Worm (Caenorhabditis elegans) whole organism, L3 larva: Measurements from ENCODE around the gene F53B1.3.

Source experiments
- ZK546.5 ChIP-seq: sonication (generic microtip); optimal IDR thresholded peaks from 2 replicates; lab custom pipeline; 2017; ENCODE audit warnings: missing biosample characterization, missing genetic modification characterization
- aly-2 ChIP-seq: fragments of 150-350 bp; optimal IDR thresholded peaks from 2 replicates; lab custom pipeline; 2014; ENCODE audit warnings: missing biosample characterization, missing genetic modification characterization
- ama-1 ChIP-seq: fragments of 150-350 bp; optimal IDR thresholded peaks from 2 replicates; lab custom pipeline; 2018
- ceh-16 ChIP-seq: sonication (generic microtip); optimal IDR thresholded peaks from 2 replicates; lab custom pipeline; 2017; ENCODE audit warnings: missing biosample characterization, missing genetic modification characterization
- ceh-28 ChIP-seq: fragments of 150-350 bp; optimal IDR thresholded peaks from 2 replicates; lab custom pipeline; 2014; ENCODE audit warnings: missing biosample characterization, missing genetic modification reagents, missing genetic modification characterization
- ceh-82 ChIP-seq: fragments of 150-350 bp; optimal IDR thresholded peaks from 2 replicates; lab custom pipeline; 2014; ENCODE audit warnings: missing biosample characterization, missing genetic modification characterization
- ceh-9 ChIP-seq: sonication (generic microtip); optimal IDR thresholded peaks from 2 replicates; lab custom pipeline; 2018; ENCODE audit warnings: missing biosample characterization, missing genetic modification characterization
- egl-27 ChIP-seq: sonication (generic microtip); optimal IDR thresholded peaks from 4 replicates; lab custom pipeline; 2017; ENCODE audit warnings: missing biosample characterization, missing genetic modification reagents, missing genetic modification characterization
- egl-5 ChIP-seq: fragments of 150-350 bp; optimal IDR thresholded peaks from 2 replicates; lab custom pipeline; 2017; ENCODE audit warnings: missing biosample characterization, missing genetic modification reagents, missing genetic modification characterization, inconsistent platforms
- elt-2 ChIP-seq: sonication (generic microtip); optimal IDR thresholded peaks from 2 replicates; lab custom pipeline; 2016; ENCODE audit warnings: missing genetic modification reagents, mild to moderate bottlenecking, missing genetic modification characterization, missing compliant biosample characterization
- eor-1 ChIP-seq, 2 experiments: fragments of 150-350 bp; optimal IDR thresholded peaks; 2 replicates each; lab custom pipeline; 2014 to 2018; ENCODE audit warnings: missing biosample characterization in 2 of 2, missing genetic modification characterization in 2 of 2
- fkh-10 ChIP-seq: sonication (generic microtip); optimal IDR thresholded peaks from 2 replicates; lab custom pipeline; 2017; ENCODE audit warnings: missing biosample characterization, missing genetic modification reagents, missing genetic modification characterization
- fos-1 ChIP-seq: fragments of 150-350 bp; optimal IDR thresholded peaks from 2 replicates; lab custom pipeline; 2014; ENCODE audit warnings: missing biosample characterization, missing genetic modification characterization
- hmg-11 ChIP-seq: sonication (generic microtip); optimal IDR thresholded peaks from 2 replicates; lab custom pipeline; 2016; ENCODE audit warnings: missing genetic modification characterization, missing compliant biosample characterization
- jun-1 ChIP-seq: fragments of 150-350 bp; optimal IDR thresholded peaks from 2 replicates; lab custom pipeline; 2014; ENCODE audit warnings: missing biosample characterization, missing genetic modification reagents, missing genetic modification characterization
- lin-15B ChIP-seq: fragments of 150-350 bp; optimal IDR thresholded peaks from 2 replicates; lab custom pipeline; 2014; ENCODE audit warnings: missing biosample characterization, missing genetic modification characterization
- lin-39 ChIP-seq: fragments of 150-350 bp; optimal IDR thresholded peaks from 2 replicates; lab custom pipeline; 2018; ENCODE audit warnings: missing biosample characterization, missing genetic modification reagents, missing genetic modification characterization
- lsy-12 ChIP-seq: sonication (generic microtip); optimal IDR thresholded peaks from 2 replicates; lab custom pipeline; 2016; ENCODE audit warnings: mild to moderate bottlenecking, missing genetic modification characterization, missing compliant biosample characterization
- mdl-1 ChIP-seq: fragments of 150-350 bp; optimal IDR thresholded peaks from 2 replicates; lab custom pipeline; 2014; ENCODE audit warnings: missing biosample characterization, missing genetic modification characterization
- mml-1 ChIP-seq: fragments of 150-350 bp; sonication (generic microtip); optimal IDR thresholded peaks from 3 replicates; lab custom pipeline; 2014; ENCODE audit warnings: missing biosample characterization, missing genetic modification characterization
- nfya-1 ChIP-seq: sonication (generic microtip); optimal IDR thresholded peaks from 2 replicates; lab custom pipeline; 2017; ENCODE audit warnings: missing genetic modification characterization, mild to moderate bottlenecking, missing compliant biosample characterization, antibody characterized with exemption, moderate library complexity; ENCODE audit not compliant: insufficient read depth
- nhr-12 ChIP-seq: fragments of 150-350 bp; optimal IDR thresholded peaks from 2 replicates; lab custom pipeline; 2014; ENCODE audit warnings: missing biosample characterization, missing genetic modification characterization
- nhr-23 ChIP-seq: fragments of 150-350 bp; optimal IDR thresholded peaks from 2 replicates; lab custom pipeline; 2014; ENCODE audit warnings: missing biosample characterization, missing genetic modification reagents, missing genetic modification characterization
- nhr-237 ChIP-seq: fragments of 150-350 bp; optimal IDR thresholded peaks from 2 replicates; lab custom pipeline; 2014; ENCODE audit warnings: missing biosample characterization, missing genetic modification characterization
- nhr-25 ChIP-seq: sonication (generic microtip); optimal IDR thresholded peaks from 2 replicates; lab custom pipeline; 2017; ENCODE audit warnings: missing biosample characterization, missing genetic modification characterization
- nhr-28 ChIP-seq: fragments of 150-350 bp; optimal IDR thresholded peaks from 2 replicates; lab custom pipeline; 2014; ENCODE audit warnings: missing biosample characterization, missing genetic modification characterization
- nhr-67 ChIP-seq: fragments of 150-350 bp; optimal IDR thresholded peaks from 2 replicates; lab custom pipeline; 2014; ENCODE audit warnings: missing biosample characterization, missing genetic modification characterization
- nhr-77 ChIP-seq: fragments of 150-350 bp; optimal IDR thresholded peaks from 2 replicates; lab custom pipeline; 2014; ENCODE audit warnings: missing biosample characterization, missing genetic modification characterization
- pha-4 ChIP-seq: fragments of 150-350 bp; optimal IDR thresholded peaks from 2 replicates; lab custom pipeline; 2014; ENCODE audit warnings: missing biosample characterization, missing genetic modification reagents, missing genetic modification characterization
- pqm-1 ChIP-seq: fragments of 150-350 bp; optimal IDR thresholded peaks from 2 replicates; lab custom pipeline; 2017; ENCODE audit warnings: missing biosample characterization, missing genetic modification characterization, inconsistent platforms
- sea-2 ChIP-seq: fragments of 150-350 bp; sonication (generic microtip); optimal IDR thresholded peaks from 4 replicates; lab custom pipeline; 2014; ENCODE audit warnings: missing biosample characterization, missing genetic modification reagents, missing genetic modification characterization
- skn-1 ChIP-seq: fragments of 150-350 bp; optimal IDR thresholded peaks from 2 replicates; lab custom pipeline; 2014; ENCODE audit warnings: missing biosample characterization, missing genetic modification characterization
- snpc-4 ChIP-seq: fragments of 150-350 bp; optimal IDR thresholded peaks from 2 replicates; lab custom pipeline; 2014; ENCODE audit warnings: missing biosample characterization, missing genetic modification characterization
- tbx-2 ChIP-seq: sonication (generic microtip); optimal IDR thresholded peaks from 2 replicates; lab custom pipeline; 2016; ENCODE audit warnings: mild to moderate bottlenecking, missing genetic modification characterization, missing compliant biosample characterization
- unc-39 ChIP-seq: sonication (generic microtip); optimal IDR thresholded peaks from 4 replicates; lab custom pipeline; 2017; ENCODE audit warnings: missing biosample characterization, missing genetic modification characterization
- unc-62 ChIP-seq: fragments of 150-350 bp; sonication (generic microtip); optimal IDR thresholded peaks from 4 replicates; lab custom pipeline; 2014; ENCODE audit warnings: missing biosample characterization, missing genetic modification reagents, missing genetic modification characterization
- zag-1 ChIP-seq: fragments of 150-350 bp; optimal IDR thresholded peaks from 2 replicates; lab custom pipeline; 2014; ENCODE audit warnings: missing biosample characterization, missing genetic modification characterization
- ztf-4 ChIP-seq: fragments of 150-350 bp; optimal IDR thresholded peaks from 2 replicates; lab custom pipeline; 2014; ENCODE audit warnings: missing biosample characterization, missing genetic modification characterization

The F53B1.3 gene

DNA sequence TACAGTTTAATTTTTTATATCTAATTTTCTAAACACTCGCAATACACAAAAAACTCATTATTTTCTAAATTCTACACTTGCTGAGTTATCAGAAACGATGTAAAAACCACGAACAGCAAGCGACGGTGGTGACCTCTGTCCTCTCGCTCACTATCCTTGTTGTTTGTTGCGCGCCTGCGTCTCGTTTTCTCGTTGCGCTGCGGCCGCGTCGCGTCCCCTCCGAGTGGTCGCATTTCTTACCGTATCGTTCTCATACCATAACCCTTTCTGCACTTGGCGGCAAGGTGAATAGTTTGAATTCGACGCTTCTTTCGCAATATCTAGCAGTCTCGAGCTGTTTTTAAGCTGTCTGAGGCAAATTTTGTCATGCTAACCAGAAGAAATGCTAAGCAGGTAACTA is 16.0 kb upstream of the F53B1.3 start, which contains the start of gene lsy-2 (continued):
- TF ChIP-seq nhr-12 (tag; lab: Kevin White, UChicago): no peak
- TF ChIP-seq ceh-28 (tag; lab: Kevin White, UChicago): peak; percentile 25
- TF ChIP-seq snpc-4 (tag; lab: Kevin White, UChicago): no peak
- TF ChIP-seq nhr-28: no peak
- TF ChIP-seq zag-1 (tag; lab: Kevin White, UChicago): no peak
- TF ChIP-seq pha-4 (tag; lab: Kevin White, UChicago): peak; percentile 72
- peak; percentile 98 for TF ChIP-seq nfya-1 (tag; lab: Kevin White, UChicago)
- no peak for TF ChIP-seq unc-62
- no peak for TF ChIP-seq nhr-237 (tag; lab: Kevin White, UChicago)
- no peak for TF ChIP-seq ceh-82
- peak; percentile 44 for TF ChIP-seq nhr-23 (tag; lab: Kevin White, UChicago)
- peak; percentile 62 for TF ChIP-seq elt-2 (tag; lab: Kevin White, UChicago)
- TF ChIP-seq lin-15B (tag; lab: Kevin White, UChicago): peak; percentile 46
- no peak for TF ChIP-seq ceh-9 (tag; lab: Kevin White, UChicago)
- no peak for TF ChIP-seq pqm-1
- no peak for TF ChIP-seq mml-1
- TF ChIP-seq ztf-4: no peak
- no peak for TF ChIP-seq mdl-1 (tag; lab: Kevin White, UChicago)
- TF ChIP-seq eor-1 (tag; optimal IDR thresholded peaks at IDR 0.05; lab: Kevin White, UChicago): no peak
- no peak for TF ChIP-seq sea-2 (GFP tag; lab: Kevin White, UChicago)
- TF ChIP-seq egl-5 (tag; lab: Kevin White, UChicago): peak; percentile 64
- TF ChIP-seq fkh-10 (GFP tag; lab: Kevin White, UChicago): no peak
- TF ChIP-seq, all 47 proteins: peak for 13

DNA sequence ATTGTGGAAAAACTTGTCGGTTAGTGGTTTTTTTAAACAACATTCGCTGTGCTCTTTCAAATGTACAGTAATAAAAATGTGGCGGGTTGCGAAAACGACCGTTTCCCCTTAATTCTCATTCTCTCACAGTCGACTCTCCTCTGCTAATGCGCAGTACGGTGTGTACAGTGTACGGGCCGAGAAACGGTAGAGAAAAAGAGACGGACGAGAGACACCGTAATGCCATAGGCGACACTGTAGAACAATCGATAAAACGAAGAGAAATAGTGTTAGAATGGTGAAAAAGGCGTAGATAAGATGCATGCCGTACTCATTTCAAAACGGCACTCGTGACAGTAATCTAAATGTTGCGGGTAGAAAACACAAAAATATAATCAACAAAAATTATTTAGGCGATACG is 14.9 kb upstream of the F53B1.3 start:
- TF ChIP-seq eor-1 (tag; optimal IDR thresholded peaks at IDR 0.05; lab: Kevin White, UChicago) (no peak), nhr-77 (tag; lab: Kevin White, UChicago) (no peak), pha-4 (tag; lab: Kevin White, UChicago) (peak; percentile 66), pqm-1 (peak; percentile 73), nhr-12 (tag; lab: Kevin White, UChicago) (no peak), ZK546.5 (tag; lab: Kevin White, UChicago) (no peak), aly-2 (tag; lab: Kevin White, UChicago) (no peak), nhr-23 (tag; lab: Kevin White, UChicago) (peak; percentile 50), mml-1 (no peak), ceh-28 (tag; lab: Kevin White, UChicago) (peak; percentile 64), mdl-1 (tag; lab: Kevin White, UChicago) (no peak), jun-1 (tag; lab: Kevin White, UChicago) (no peak), nfya-1 (tag; lab: Kevin White, UChicago) (peak; percentile 64), skn-1 (tag; lab: Kevin White, UChicago) (no peak), hmg-11 (tag; lab: Kevin White, UChicago) (peak; percentile 7), elt-2 (tag; lab: Kevin White, UChicago) (peak; percentile 75), egl-5 (tag; lab: Kevin White, UChicago) (no peak), lsy-12 (no peak), ceh-16 (tag; lab: Kevin White, UChicago) (no peak), unc-39 (tag; lab: Kevin White, UChicago) (no peak), ama-1 (lab: Kevin White, UChicago) (no peak), ceh-82 (no peak), nhr-25 (tag; lab: Kevin White, UChicago) (peak; percentile 51), tbx-2 (tag; lab: Kevin White, UChicago) (no peak), egl-27 (tag; lab: Kevin White, UChicago) (no peak), nhr-28 (no peak)

DNA sequence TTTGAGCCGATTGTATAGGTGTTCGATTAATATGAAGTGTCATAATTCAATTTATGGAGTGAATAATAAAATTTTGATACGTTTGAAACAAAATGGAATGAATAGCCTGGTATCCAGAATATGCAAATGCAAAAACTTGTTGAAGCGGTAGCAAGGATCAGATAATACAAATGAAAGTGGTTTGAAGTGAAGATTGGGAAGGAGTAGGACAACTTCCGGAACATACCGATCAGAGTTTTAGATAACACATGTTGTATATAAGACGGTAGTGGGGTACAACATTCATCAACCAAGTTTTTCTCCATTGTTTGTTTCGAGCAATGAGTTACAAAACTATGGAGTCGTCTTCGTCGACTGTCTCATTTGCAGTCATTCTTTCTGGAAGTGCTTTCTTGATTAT is 12.2 kb upstream of the F53B1.3 start, which contains the start of gene col-164:
Gene col-164 (plus strand): TSS at position 301 of the 400 bp plus-strand sequence.
- no peak for TF ChIP-seq fos-1 (tag; lab: Kevin White, UChicago)
- no peak for TF ChIP-seq nhr-237 (tag; lab: Kevin White, UChicago)
- TF ChIP-seq aly-2 (tag; lab: Kevin White, UChicago): no peak
- TF ChIP-seq ztf-4: no peak
- TF ChIP-seq lin-15B (tag; lab: Kevin White, UChicago): no peak
- TF ChIP-seq elt-2 (tag; lab: Kevin White, UChicago): no peak
- no peak for TF ChIP-seq nhr-67 (tag; lab: Kevin White, UChicago)
- TF ChIP-seq ama-1 (lab: Kevin White, UChicago): no peak
- no peak for TF ChIP-seq lsy-12
- no peak for TF ChIP-seq lin-39 (tag; lab: Kevin White, UChicago)
- TF ChIP-seq unc-39 (tag; lab: Kevin White, UChicago): no peak
- no peak for TF ChIP-seq skn-1 (tag; lab: Kevin White, UChicago)
